Fruit fly (Drosophila melanogaster): Measurements from ENCODE around the gene GCS1.

Gene GCS1

DNA sequence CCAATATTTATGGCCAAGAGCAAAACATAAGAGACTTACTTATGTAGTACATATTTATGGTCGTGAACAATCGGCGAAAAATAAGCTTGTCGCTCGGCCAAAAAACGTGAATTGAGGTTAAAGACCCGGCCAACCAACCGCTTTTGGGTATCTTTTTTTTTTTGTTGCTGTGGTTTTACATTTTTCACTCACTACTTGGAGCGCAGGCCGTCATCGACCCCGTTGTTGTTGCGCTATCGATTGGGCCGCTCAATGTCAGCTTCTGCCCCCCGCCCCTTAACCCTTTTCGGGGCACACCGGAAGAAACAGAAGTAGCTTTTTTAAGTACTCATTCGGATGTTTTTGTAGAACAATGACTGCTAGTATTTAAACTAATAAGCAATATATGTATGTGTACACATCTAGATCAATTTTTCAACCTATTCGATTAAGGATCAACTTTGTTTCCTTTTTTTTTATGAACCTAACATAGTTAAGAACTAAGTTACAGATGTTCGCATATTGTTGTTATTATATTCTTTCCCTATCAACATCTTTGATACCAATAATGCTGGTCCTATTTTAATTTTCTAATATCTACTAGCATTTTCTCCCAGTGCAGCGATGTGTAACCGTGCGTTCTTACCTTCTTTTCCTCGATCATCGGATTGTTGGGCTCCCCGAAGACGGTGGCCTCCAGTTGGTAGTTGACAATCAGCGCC lies 9.6 kb downstream of the GCS1 start (continued):
- TF ChIP-seq CG7839 (tag; optimal IDR thresholded peaks at IDR 0.05) (peak; percentile 84), Side (GFP tag; optimal IDR thresholded peaks at IDR 0.05) (peak; percentile 52), gcm2 (GFP tag; optimal IDR thresholded peaks at IDR 0.05) (no peak), sr (GFP tag; IDR thresholded peaks at IDR 0.05) (no peak), E2f1 (GFP tag; IDR thresholded peaks at IDR 0.05) (peak; percentile 63), fd64A (GFP tag; optimal IDR thresholded peaks at IDR 0.05) (no peak), Myb (GFP tag; optimal IDR thresholded peaks at IDR 0.05) (peak; percentile 39), Sry-δ (GFP tag; optimal IDR thresholded peaks at IDR 0.05) (peak; percentile 26), Ets97D (GFP tag; optimal IDR thresholded peaks at IDR 0.05) (peak; percentile 46), bab2 (GFP tag; optimal IDR thresholded peaks at IDR 0.05) (peak; percentile 65), CG34422 (GFP tag; IDR thresholded peaks at IDR 0.05) (0 out of 3 replicates have a peak, but pooled peaks have one; percentile 27), cad (GFP tag; optimal IDR thresholded peaks at IDR 0.05) (no peak), Nf-YA (GFP tag; IDR thresholded peaks at IDR 0.05) (no peak), Doc3 (GFP tag; IDR thresholded peaks at IDR 0.05; ENCODE audit: partially characterized antibody) (no peak), trem (tag; optimal IDR thresholded peaks at IDR 0.05) (peak; percentile 18), CG8089 (GFP tag; optimal IDR thresholded peaks at IDR 0.05) (peak; percentile 46), D19B (GFP tag; optimal IDR thresholded peaks at IDR 0.05) (no peak), CG31388 (GFP tag; optimal IDR thresholded peaks at IDR 0.05) (no peak), CG6689 (GFP tag; IDR thresholded peaks at IDR 0.05) (peak; percentile 74), nerfin-2 (GFP tag; IDR thresholded peaks at IDR 0.05; ENCODE audit: partially characterized antibody) (no peak), tgo (GFP tag; IDR thresholded peaks at IDR 0.05) (peak; percentile 46; the same call in 2 of the 3 replicates), pfk (GFP tag; optimal IDR thresholded peaks at IDR 0.05) (no peak), Hand (GFP tag; optimal IDR thresholded peaks at IDR 0.05) (peak; percentile 45), CG12236 (GFP tag; optimal IDR thresholded peaks at IDR 0.05) (peak; percentile 26), CG7271 (tag; optimal IDR thresholded peaks at IDR 0.05) (no peak), CG17385 (GFP tag; optimal IDR thresholded peaks at IDR 0.05) (peak; percentile 79), CG18764 (GFP tag; optimal IDR thresholded peaks at IDR 0.05) (peak; percentile 26), CG9215 (GFP tag; IDR thresholded peaks at IDR 0.05) (peak; percentile 29; the same call in 1 of the 2 replicates), az2 (GFP tag; optimal IDR thresholded peaks at IDR 0.05) (peak; percentile 69), NfI (GFP tag; optimal IDR thresholded peaks at IDR 0.05) (peak; percentile 66), Hsf (GFP tag; optimal IDR thresholded peaks at IDR 0.05) (peak; percentile 73), CG31224 (GFP tag; IDR thresholded peaks at IDR 0.05) (no peak), ap (GFP tag; IDR thresholded peaks at IDR 0.05) (no peak), lov (optimal IDR thresholded peaks at IDR 0.05) (no peak), lov (GFP tag; IDR thresholded peaks at IDR 0.05) (no peak), dmrt99B (tag; optimal IDR thresholded peaks at IDR 0.05) (peak; percentile 42), schlank (tag; optimal IDR thresholded peaks at IDR 0.05) (no peak), CG10209 (GFP tag; optimal IDR thresholded peaks at IDR 0.05) (peak; percentile 71), gcm (GFP tag; optimal IDR thresholded peaks at IDR 0.05) (no peak), CG15479 (GFP tag; optimal IDR thresholded peaks at IDR 0.05) (no peak), CG18262 (tag; optimal IDR thresholded peaks at IDR 0.05) (peak; percentile 78), HLH4C (GFP tag; IDR thresholded peaks at IDR 0.05; ENCODE audit: partially characterized antibody) (no peak), D19A (tag; optimal IDR thresholded peaks at IDR 0.05) (no peak), ranshi (GFP tag; IDR thresholded peaks at IDR 0.05) (peak; percentile 50; the same call in 1 of the 2 replicates), amos (GFP tag; IDR thresholded peaks at IDR 0.05; ENCODE audit: partially characterized antibody) (no peak), ERR (GFP tag; optimal IDR thresholded peaks at IDR 0.05) (peak; percentile 15), pzg (GFP tag; optimal IDR thresholded peaks at IDR 0.05) (no peak), corto (GFP tag; optimal IDR thresholded peaks at IDR 0.05) (no peak), CG7963 (GFP tag; IDR thresholded peaks at IDR 0.05; ENCODE audit: partially characterized antibody) (no peak), slbo (GFP tag; IDR thresholded peaks at IDR 0.05) (peak; percentile 54)
